Worm (Caenorhabditis elegans): ENCODE results near the gene tsp-9.

tsp-9 gene

DNA sequence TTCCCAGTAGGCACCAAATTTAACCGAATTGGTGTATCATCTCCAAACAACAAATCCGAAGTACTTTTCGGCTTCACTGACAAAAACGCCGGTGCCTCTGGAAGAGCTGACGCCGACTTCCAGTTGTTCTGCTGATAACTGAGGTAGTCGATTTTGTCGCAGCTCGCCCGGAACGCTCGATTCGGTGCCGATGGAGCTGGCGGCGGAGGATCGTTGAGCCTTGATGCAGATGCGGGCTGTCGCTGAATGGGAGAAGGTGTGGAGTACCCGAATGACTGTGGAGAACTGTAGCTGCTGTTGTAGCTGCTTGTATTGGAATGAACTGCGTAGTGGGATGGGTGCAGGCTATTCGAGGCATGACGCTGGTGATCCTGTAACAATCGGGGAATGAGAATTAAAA lies 32.7 kb upstream of the tsp-9 start:
- TF ChIP-seq elt-4 (tag; optimal IDR thresholded peaks at IDR 0.05) (no peak), ttx-3 (tag; optimal IDR thresholded peaks at IDR 0.05) (no peak), hlh-6 (tag; optimal IDR thresholded peaks at IDR 0.05) (no peak), lin-11 (tag; optimal IDR thresholded peaks at IDR 0.05) (no peak), zip-5 (tag; optimal IDR thresholded peaks at IDR 0.05) (no peak), pax-1 (tag; optimal IDR thresholded peaks at IDR 0.05) (no peak)

DNA sequence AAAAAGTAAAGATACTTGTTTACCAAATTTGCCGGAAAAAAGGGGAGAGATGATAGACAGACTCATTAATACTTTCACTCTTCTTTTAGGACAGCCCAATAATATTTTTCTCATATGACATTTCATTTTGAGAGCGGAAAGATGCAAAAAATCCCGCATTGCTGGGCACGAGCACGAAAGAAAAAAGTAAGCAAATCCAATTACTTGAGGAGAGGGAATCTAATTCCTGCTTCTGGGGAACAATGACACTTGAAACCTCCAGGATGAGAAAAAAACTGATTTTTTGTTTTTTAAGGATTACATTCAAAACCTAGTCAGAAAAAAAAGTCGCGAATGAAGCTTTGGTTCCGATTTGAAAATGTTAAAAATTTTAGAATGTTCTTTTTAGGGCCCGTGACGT lies 29.0 kb upstream of the tsp-9 start:
- TF ChIP-seq unc-42 (tag; optimal IDR thresholded peaks at IDR 0.05) = peak; percentile 64
- TF ChIP-seq sdc-2 (tag; optimal IDR thresholded peaks at IDR 0.05) = no peak
- TF ChIP-seq ztf-16 (tag; optimal IDR thresholded peaks at IDR 0.05) = no peak

DNA sequence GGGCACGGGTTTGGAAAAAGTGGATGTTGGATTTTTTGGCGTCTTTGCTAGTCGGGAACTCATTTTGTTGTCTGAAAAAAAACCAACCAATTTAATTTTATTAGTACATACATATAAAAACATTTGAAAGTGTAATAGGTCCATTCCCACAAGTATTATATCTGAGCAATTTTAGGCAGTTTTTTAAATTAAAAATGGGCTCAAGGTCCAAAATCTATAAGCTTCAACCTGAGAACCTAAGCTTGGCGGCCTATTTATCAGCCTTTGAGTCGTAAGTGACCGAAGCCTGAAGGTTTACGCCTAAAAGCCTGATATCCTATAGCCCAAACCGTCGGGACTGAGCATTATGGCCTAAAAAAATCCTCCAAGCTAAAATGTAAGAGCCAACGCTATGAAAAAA lies 27.4 kb upstream of the tsp-9 start:
- TF ChIP-seq pros-1 (tag; optimal IDR thresholded peaks at IDR 0.05) (no peak), ceh-48 (tag; optimal IDR thresholded peaks at IDR 0.05) (no peak), pha-4 (tag; optimal IDR thresholded peaks at IDR 0.05) (no peak), lim-6 (tag; optimal IDR thresholded peaks at IDR 0.05) (no peak), unc-55 (GFP tag; optimal IDR thresholded peaks at IDR 0.05) (no peak), fkh-6 (tag; optimal IDR thresholded peaks at IDR 0.05) (no peak)

DNA sequence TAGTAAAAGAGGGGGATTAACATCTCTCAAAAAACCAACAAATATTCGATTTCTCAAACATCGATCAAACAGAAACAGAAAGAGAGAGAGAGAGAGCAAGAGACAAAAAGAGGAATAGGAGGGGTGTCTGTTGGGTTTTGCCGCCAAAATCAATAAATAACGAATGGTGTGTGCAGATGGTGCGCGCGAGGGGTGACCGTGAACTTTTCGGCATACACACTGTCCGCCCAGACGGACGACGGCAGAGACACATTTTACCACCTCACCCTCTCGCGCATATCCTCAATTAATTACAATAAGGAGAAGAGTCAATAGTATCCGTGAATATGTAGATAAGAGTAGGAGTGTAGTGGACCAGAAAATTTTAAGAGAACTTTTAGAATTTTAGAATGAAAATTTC lies 23.4 kb upstream of the tsp-9 start:
- TF ChIP-seq tbx-2 (tag; optimal IDR thresholded peaks at IDR 0.05) (peak; percentile 10), C38D4.7 (GFP tag; optimal IDR thresholded peaks at IDR 0.05) (no peak), F13H6.1 (tag; optimal IDR thresholded peaks at IDR 0.05) (no peak), ceh-31 (tag; optimal IDR thresholded peaks at IDR 0.05) (peak; percentile 3), nhr-11 (tag; optimal IDR thresholded peaks at IDR 0.05) (no peak), ceh-24 (tag; optimal IDR thresholded peaks at IDR 0.05) (no peak), ceh-48 (tag; optimal IDR thresholded peaks at IDR 0.05) (peak; percentile 26), unc-55 (GFP tag; optimal IDR thresholded peaks at IDR 0.05) (no peak)

DNA sequence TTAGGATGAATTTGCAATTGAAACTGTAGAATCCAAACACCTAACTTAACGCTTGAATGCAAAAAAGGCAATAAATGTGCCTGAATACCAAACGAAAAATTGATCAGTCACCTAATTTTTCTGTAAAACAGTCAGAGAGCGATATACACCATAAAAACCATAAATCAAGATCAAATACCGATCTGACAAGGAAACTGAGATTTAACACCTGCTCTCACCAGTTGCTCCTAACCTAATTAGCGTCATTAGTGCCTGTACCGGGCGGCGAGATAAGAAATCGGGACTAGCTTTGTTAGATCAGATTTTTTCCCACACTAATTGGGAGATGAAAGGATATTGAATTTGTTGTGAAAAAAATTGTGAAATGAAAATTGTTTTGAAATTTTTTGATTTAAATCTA lies 22.7 kb upstream of the tsp-9 start:
- no peak for TF ChIP-seq elt-2 (tag; optimal IDR thresholded peaks at IDR 0.05)
- no peak for TF ChIP-seq pag-3 (tag; optimal IDR thresholded peaks at IDR 0.05; ENCODE audit: borderline replicate concordance)
- no peak for TF ChIP-seq T23F11.4 (GFP tag; optimal IDR thresholded peaks at IDR 0.05)
- TF ChIP-seq nfya-1 (tag; optimal IDR thresholded peaks at IDR 0.05) = no peak
- no peak for TF ChIP-seq ref-2 (tag; optimal IDR thresholded peaks at IDR 0.05)
- TF ChIP-seq unc-86 (tag; optimal IDR thresholded peaks at IDR 0.05) = no peak
- no peak for TF ChIP-seq elt-4 (tag; optimal IDR thresholded peaks at IDR 0.05)
- TF ChIP-seq syd-9 (tag; optimal IDR thresholded peaks at IDR 0.05) = no peak
- TF ChIP-seq pros-1 (tag; optimal IDR thresholded peaks at IDR 0.05) = no peak
- no peak for TF ChIP-seq unc-3 (GFP tag; conservative IDR thresholded peaks at IDR 0.05)
- no peak for TF ChIP-seq unc-3 (tag; optimal IDR thresholded peaks at IDR 0.05)
- no peak for TF ChIP-seq hlh-15 (tag; optimal IDR thresholded peaks at IDR 0.05)
- TF ChIP-seq hlh-13 (GFP tag; optimal IDR thresholded peaks at IDR 0.05) = no peak
- TF ChIP-seq zip-5 (tag; optimal IDR thresholded peaks at IDR 0.05) = no peak

DNA sequence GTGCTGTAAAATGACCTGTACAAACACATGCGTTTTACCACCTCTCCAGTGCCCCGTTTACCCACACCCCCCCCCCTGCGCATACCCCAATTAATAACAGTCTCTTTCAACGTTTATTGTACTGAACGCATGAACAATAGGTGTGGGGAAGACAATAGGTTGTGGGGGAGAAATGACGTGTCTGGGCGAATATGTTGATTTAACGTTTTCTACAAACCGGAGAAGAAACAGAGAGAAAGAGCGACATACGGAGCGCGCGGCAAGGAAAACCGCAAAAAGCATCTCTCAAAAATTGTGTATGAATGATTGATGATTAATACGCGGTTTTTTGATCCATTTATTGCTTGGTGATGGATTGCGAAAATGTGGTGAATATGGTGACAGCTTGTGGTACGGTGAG lies 22.0 kb upstream of the tsp-9 start:
- no peak for TF ChIP-seq syd-9 (tag; optimal IDR thresholded peaks at IDR 0.05)
- peak; percentile 6 for TF ChIP-seq C38D4.7 (GFP tag; optimal IDR thresholded peaks at IDR 0.05)
- TF ChIP-seq sox-2 (GFP tag; IDR thresholded peaks at IDR 0.05) = peak; percentile 93
- TF ChIP-seq unc-55 (GFP tag; optimal IDR thresholded peaks at IDR 0.05) = peak; percentile 56
- no peak for TF ChIP-seq ceh-14 (tag; optimal IDR thresholded peaks at IDR 0.05)
- peak; percentile 3 for TF ChIP-seq nfya-1 (tag; optimal IDR thresholded peaks at IDR 0.05)
- peak; percentile 4 for TF ChIP-seq ceh-31 (tag; optimal IDR thresholded peaks at IDR 0.05)
- TF ChIP-seq lin-11 (tag; optimal IDR thresholded peaks at IDR 0.05) = no peak
